Worm (Caenorhabditis elegans) whole organism, L3 larva: Measurements from ENCODE around the gene rrp-1.

Source experiments
- R02D3.7 ChIP-seq: fragments of 150-350 bp; optimal IDR thresholded peaks from 2 replicates; lab custom pipeline; 2014; ENCODE audit warnings: missing biosample characterization, missing genetic modification characterization
- ZK546.5 ChIP-seq: sonication (generic microtip); optimal IDR thresholded peaks from 2 replicates; lab custom pipeline; 2017; ENCODE audit warnings: missing biosample characterization, missing genetic modification characterization
- aly-2 ChIP-seq: fragments of 150-350 bp; optimal IDR thresholded peaks from 2 replicates; lab custom pipeline; 2014; ENCODE audit warnings: missing biosample characterization, missing genetic modification characterization
- ceh-82 ChIP-seq: fragments of 150-350 bp; optimal IDR thresholded peaks from 2 replicates; lab custom pipeline; 2014; ENCODE audit warnings: missing biosample characterization, missing genetic modification characterization
- mdl-1 ChIP-seq: fragments of 150-350 bp; optimal IDR thresholded peaks from 2 replicates; lab custom pipeline; 2014; ENCODE audit warnings: missing biosample characterization, missing genetic modification characterization
- nhr-77 ChIP-seq: fragments of 150-350 bp; optimal IDR thresholded peaks from 2 replicates; lab custom pipeline; 2014; ENCODE audit warnings: missing biosample characterization, missing genetic modification characterization
- pqm-1 ChIP-seq: fragments of 150-350 bp; optimal IDR thresholded peaks from 2 replicates; lab custom pipeline; 2017; ENCODE audit warnings: missing biosample characterization, missing genetic modification characterization, inconsistent platforms
- unc-62 ChIP-seq: fragments of 150-350 bp; sonication (generic microtip); optimal IDR thresholded peaks from 4 replicates; lab custom pipeline; 2014; ENCODE audit warnings: missing biosample characterization, missing genetic modification reagents, missing genetic modification characterization

DNA sequence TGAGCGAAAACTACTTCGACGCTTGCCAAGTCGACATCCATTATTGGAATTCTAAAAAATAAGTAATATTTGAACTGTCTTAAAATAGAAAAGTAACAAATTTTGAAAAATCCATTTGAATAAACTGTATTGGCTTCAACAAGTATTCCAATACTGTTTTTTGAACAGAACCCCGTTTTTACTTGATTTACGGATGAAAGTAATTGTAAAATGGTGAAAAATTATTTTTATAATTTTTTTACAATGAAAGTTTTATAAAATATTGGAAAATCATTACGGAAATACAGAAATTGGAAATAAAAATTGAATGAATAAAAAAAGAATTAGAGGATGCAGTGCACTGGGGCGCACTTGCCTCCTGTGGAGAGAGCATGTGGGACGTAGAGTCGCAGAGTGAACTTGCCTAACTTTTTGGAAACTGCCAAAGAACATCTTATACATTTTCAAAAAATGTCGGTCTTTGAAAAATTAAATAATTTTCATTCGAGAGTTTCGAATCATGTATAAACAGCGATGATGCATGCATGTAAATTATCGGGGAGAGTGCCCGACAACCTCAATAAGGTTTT is at the start of gene rrp-1:
- TF ChIP-seq nhr-77 (tag; lab: Kevin White, UChicago) (no peak), aly-2 (no peak), mdl-1 (tag; lab: Kevin White, UChicago) (no peak), ZK546.5 (tag; lab: Kevin White, UChicago) (no peak), unc-62 (GFP tag; lab: Kevin White, UChicago) (no peak), R02D3.7 (tag; lab: Kevin White, UChicago) (no peak), pqm-1 (tag; lab: Kevin White, UChicago) (no peak), ceh-82 (tag; lab: Kevin White, UChicago) (no peak)
